Fruit fly (Drosophila melanogaster): ENCODE results near the gene Dad.

Gene Dad

dm6 chr3R:17056905-17057251, 3.1 kb downstream of the Dad start (continued):
- TF ChIP-seq CG10979 (tag; optimal IDR thresholded peaks at IDR 0.05) (peak; percentile 45), D19A (tag; optimal IDR thresholded peaks at IDR 0.05) (peak; percentile 36), Dip3 (GFP tag; optimal IDR thresholded peaks at IDR 0.05) (peak; percentile 1), CG14014 (GFP tag; IDR thresholded peaks at IDR 0.05) (peak; percentile 35; the same call in 1 of the 2 replicates), Sin3A (optimal IDR thresholded peaks at IDR 0.05) (no peak), hkb (optimal IDR thresholded peaks at IDR 0.05) (no peak), hkb (GFP tag; IDR thresholded peaks at IDR 0.05) (no peak), CG10366 (GFP tag; IDR thresholded peaks at IDR 0.05) (no peak), CG3065 (GFP tag; optimal IDR thresholded peaks at IDR 0.05) (no peak), Gug (GFP tag; IDR thresholded peaks at IDR 0.05) (0 out of 4 replicates have a peak, but pooled peaks have one; percentile 28), lmd (GFP tag; IDR thresholded peaks at IDR 0.05) (0 out of 2 replicates have a peak, but pooled peaks have one; percentile 20), dpn (GFP tag; optimal IDR thresholded peaks at IDR 0.05) (no peak), zfh1 (GFP tag; IDR thresholded peaks at IDR 0.05) (no peak), Nf-YA (GFP tag; IDR thresholded peaks at IDR 0.05) (no peak), CG3995 (GFP tag; optimal IDR thresholded peaks at IDR 0.05) (no peak), CG14710 (tag; optimal IDR thresholded peaks at IDR 0.05) (peak; percentile 35), dmrt99B (tag; optimal IDR thresholded peaks at IDR 0.05) (peak; percentile 41), pita (GFP tag; optimal IDR thresholded peaks at IDR 0.05) (no peak), CG8290 (GFP tag; optimal IDR thresholded peaks at IDR 0.05) (no peak), CG8290 (tag; optimal IDR thresholded peaks at IDR 0.05) (no peak), CG7357 (GFP tag; IDR thresholded peaks at IDR 0.05) (0 out of 3 replicates have a peak, but pooled peaks have one; percentile 27), knrl (GFP tag; IDR thresholded peaks at IDR 0.05; ENCODE audit: partially characterized antibody) (no peak), CG17361 (GFP tag; IDR thresholded peaks at IDR 0.05) (peak; percentile 61; the same call in 2 of the 3 replicates), CG2712 (tag; optimal IDR thresholded peaks at IDR 0.05) (peak; percentile 59), Xrp1 (GFP tag; IDR thresholded peaks at IDR 0.05) (peak; percentile 38; the same call in 1 of the 2 replicates), CG6175 (GFP tag; IDR thresholded peaks at IDR 0.05) (no peak), ara (GFP tag; IDR thresholded peaks at IDR 0.05) (0 out of 2 replicates have a peak, but pooled peaks have one; percentile 33), NFAT (GFP tag; IDR thresholded peaks at IDR 0.05) (no peak), stc (GFP tag; IDR thresholded peaks at IDR 0.05) (0 out of 2 replicates have a peak, but pooled peaks have one; percentile 24), nerfin-1 (tag; optimal IDR thresholded peaks at IDR 0.05) (no peak), gem (tag; optimal IDR thresholded peaks at IDR 0.05) (peak; percentile 61), Sry-δ (GFP tag; optimal IDR thresholded peaks at IDR 0.05) (no peak), CG8924 (tag; optimal IDR thresholded peaks at IDR 0.05) (no peak), CG12769 (tag; optimal IDR thresholded peaks at IDR 0.05) (peak; percentile 29), CG8478 (optimal IDR thresholded peaks at IDR 0.05) (no peak), CG15073 (GFP tag; optimal IDR thresholded peaks at IDR 0.05) (no peak), wor (GFP tag; IDR thresholded peaks at IDR 0.05) (no peak), Asciz (GFP tag; optimal IDR thresholded peaks at IDR 0.05) (no peak), kni (GFP tag; optimal IDR thresholded peaks at IDR 0.05) (no peak), CG7839 (tag; optimal IDR thresholded peaks at IDR 0.05) (peak; percentile 54), Blimp-1 (GFP tag; optimal IDR thresholded peaks at IDR 0.05) (peak; percentile 44), chif (GFP tag; optimal IDR thresholded peaks at IDR 0.05) (no peak), Sry-β (GFP tag; optimal IDR thresholded peaks at IDR 0.05) (no peak), ewg (GFP tag; optimal IDR thresholded peaks at IDR 0.05) (peak; percentile 2), CG31441 (GFP tag; IDR thresholded peaks at IDR 0.05) (peak; percentile 43; the same call in 1 of the 2 replicates), lola (GFP tag; optimal IDR thresholded peaks at IDR 0.05) (peak in 1 of 3 experiments; percentile 16), dmrt11E (tag; optimal IDR thresholded peaks at IDR 0.05) (peak; percentile 10), MTF-1 (GFP tag; optimal IDR thresholded peaks at IDR 0.05; ENCODE audit: borderline replicate concordance) (no peak), caup (GFP tag; optimal IDR thresholded peaks at IDR 0.05; ENCODE audit: severe bottlenecking) (no peak), Oli (tag; optimal IDR thresholded peaks at IDR 0.05) (peak; percentile 5), Ets97D (GFP tag; optimal IDR thresholded peaks at IDR 0.05) (no peak), Bteb2 (GFP tag; optimal IDR thresholded peaks at IDR 0.05) (no peak)

Data from whole organism, embryonic.